Worm (Caenorhabditis elegans) whole organism, early embryonic: Measurements from ENCODE around the gene clh-4.

Source experiments
- ama-1 ChIP-seq: fragments of 150-350 bp; optimal IDR thresholded peaks from 2 replicates; lab custom pipeline; 2014
- ceh-36 ChIP-seq: sonication (generic microtip); optimal IDR thresholded peaks from 2 replicates; lab custom pipeline; 2016; ENCODE audit warnings: missing genetic modification characterization, inconsistent platforms, missing compliant biosample characterization

- no peak for TF ChIP-seq ama-1 (lab: Kevin White, UChicago)
- TF ChIP-seq ceh-36, result no peak
Observed at ce11 chrX:4144136-4144781, 43.9 kb upstream of the clh-4 start.
